Worm (Caenorhabditis elegans): ENCODE results near the gene str-88.

- no peak for TF ChIP-seq flt-1 (GFP tag; IDR thresholded peaks at IDR 0.05)
- TF ChIP-seq ama-1 (optimal IDR thresholded peaks at IDR 0.05), result no peak
- no peak for TF ChIP-seq pes-1 (GFP tag; IDR thresholded peaks at IDR 0.05)
These were observed 29.0 kb upstream of the str-88 start, which contains the start of gene srbc-63 for ce11 chrV:15412625-15413024.

All from whole organism, early embryonic.